Fruit fly (Drosophila melanogaster): ENCODE results near the gene CG12379.

CG12379 gene

DNA sequence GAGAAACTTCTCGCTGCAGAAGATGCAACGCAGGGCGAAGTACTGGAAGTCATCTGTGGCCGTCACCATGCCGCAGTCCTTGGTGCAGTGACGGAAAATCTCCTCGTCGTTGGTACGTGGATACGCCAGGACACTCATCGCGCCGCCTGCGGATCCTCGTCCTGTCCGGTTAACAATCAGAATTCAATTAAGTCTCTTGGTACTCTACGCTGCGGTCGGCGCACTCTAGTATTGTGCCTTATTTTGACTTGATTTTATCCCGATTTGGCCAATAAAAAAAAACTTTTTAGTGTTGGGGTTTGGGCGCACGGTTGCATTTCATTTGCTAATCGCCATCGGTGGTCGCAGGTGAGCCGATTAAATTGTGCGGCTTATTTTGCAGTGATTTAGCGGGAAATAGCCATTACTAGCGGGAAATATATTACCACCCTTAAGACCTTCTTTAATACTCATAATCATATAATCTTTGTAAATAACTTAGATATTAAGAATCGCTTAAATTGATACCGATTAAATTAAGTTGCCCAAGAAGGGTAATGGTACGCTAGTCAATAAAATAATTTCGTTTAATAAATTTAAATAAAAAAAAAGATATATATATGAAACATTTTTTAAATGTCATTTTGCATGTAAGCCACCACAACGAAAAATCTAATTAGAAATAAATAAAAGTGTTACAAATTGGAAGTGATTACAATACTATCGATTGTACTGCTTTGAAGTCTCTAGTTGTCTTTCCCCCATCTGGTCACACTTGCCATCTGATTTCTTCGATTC lies 12.3 kb upstream of the CG12379 start, which contains the start of the genes CG8944 and CCT6:
Gene CG8944 (minus strand): TSS at position 327 of the 777 bp plus-strand sequence.
Gene CCT6 (plus strand): TSS at position 744 of the 777 bp plus-strand sequence.
- TF ChIP-seq CG14711 (tag; optimal IDR thresholded peaks at IDR 0.05) (no peak), CG33017 (tag; optimal IDR thresholded peaks at IDR 0.05) (no peak), cic (GFP tag; optimal IDR thresholded peaks at IDR 0.05) (no peak), CG12768 (GFP tag; optimal IDR thresholded peaks at IDR 0.05) (peak; percentile 5), CG1620 (GFP tag; optimal IDR thresholded peaks at IDR 0.05) (peak; percentile 21), cnc (optimal IDR thresholded peaks at IDR 0.05) (no peak), Clk (GFP tag; optimal IDR thresholded peaks at IDR 0.05) (no peak), Hr96 (GFP tag; optimal IDR thresholded peaks at IDR 0.05) (no peak), ovo (GFP tag; optimal IDR thresholded peaks at IDR 0.05) (peak; percentile 22), Crg-1 (GFP tag; optimal IDR thresholded peaks at IDR 0.05) (no peak), pad (GFP tag; optimal IDR thresholded peaks at IDR 0.05) (no peak), CG7045 (GFP tag; optimal IDR thresholded peaks at IDR 0.05) (no peak), CG11617 (GFP tag; optimal IDR thresholded peaks at IDR 0.05) (peak; percentile 49), toe (GFP tag; optimal IDR thresholded peaks at IDR 0.05) (no peak), Mnt (GFP tag; optimal IDR thresholded peaks at IDR 0.05) (peak; percentile 34), tj (GFP tag; optimal IDR thresholded peaks at IDR 0.05) (peak; percentile 18), kay (GFP tag; ENCODE audit: borderline replicate concordance) (no peak), CG7101 (tag; optimal IDR thresholded peaks at IDR 0.05) (peak; percentile 49), bab1 (GFP tag; optimal IDR thresholded peaks at IDR 0.05) (no peak), CG5204 (GFP tag; optimal IDR thresholded peaks at IDR 0.05) (no peak)

DNA sequence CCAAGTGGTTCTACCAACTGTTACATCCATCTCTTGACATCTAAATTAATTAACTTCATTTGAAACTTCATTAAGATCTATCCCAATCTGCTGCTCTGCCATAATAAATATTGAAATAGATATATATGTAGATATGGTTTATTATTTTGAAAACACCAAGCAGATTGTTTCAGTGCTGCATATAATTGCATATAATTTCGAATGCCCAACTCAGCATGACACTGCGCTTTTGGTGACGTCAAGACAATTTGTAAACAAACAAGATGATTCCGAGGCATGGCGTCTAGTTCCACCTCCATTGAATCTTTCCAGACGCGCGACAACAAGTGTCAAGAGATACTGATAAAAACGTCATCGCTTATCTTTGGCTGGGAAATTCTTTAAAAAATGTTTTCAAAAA lies 7.1 kb upstream of the CG12379 start:
- TF ChIP-seq CG14711 (tag; optimal IDR thresholded peaks at IDR 0.05): peak; percentile 33
- TF ChIP-seq bab1 (GFP tag; optimal IDR thresholded peaks at IDR 0.05): no peak
- TF ChIP-seq CG11617 (GFP tag; optimal IDR thresholded peaks at IDR 0.05): no peak
- TF ChIP-seq tj (GFP tag; optimal IDR thresholded peaks at IDR 0.05): peak; percentile 5
- no peak for TF ChIP-seq CG12768 (GFP tag; optimal IDR thresholded peaks at IDR 0.05)
- no peak for TF ChIP-seq ovo (GFP tag; optimal IDR thresholded peaks at IDR 0.05)
- no peak for TF ChIP-seq CG7045 (GFP tag; optimal IDR thresholded peaks at IDR 0.05)
- TF ChIP-seq pad (GFP tag; optimal IDR thresholded peaks at IDR 0.05): no peak
- TF ChIP-seq cic (GFP tag; optimal IDR thresholded peaks at IDR 0.05): no peak
- no peak for TF ChIP-seq CG33017 (tag; optimal IDR thresholded peaks at IDR 0.05)
- peak; percentile 97 to 100 for TF ChIP-seq cnc (optimal IDR thresholded peaks at IDR 0.05)
- peak; percentile 31 for TF ChIP-seq CG7101 (tag; optimal IDR thresholded peaks at IDR 0.05)
- no peak for TF ChIP-seq Crg-1 (GFP tag; optimal IDR thresholded peaks at IDR 0.05)
- TF ChIP-seq Clk (GFP tag; optimal IDR thresholded peaks at IDR 0.05): no peak

DNA sequence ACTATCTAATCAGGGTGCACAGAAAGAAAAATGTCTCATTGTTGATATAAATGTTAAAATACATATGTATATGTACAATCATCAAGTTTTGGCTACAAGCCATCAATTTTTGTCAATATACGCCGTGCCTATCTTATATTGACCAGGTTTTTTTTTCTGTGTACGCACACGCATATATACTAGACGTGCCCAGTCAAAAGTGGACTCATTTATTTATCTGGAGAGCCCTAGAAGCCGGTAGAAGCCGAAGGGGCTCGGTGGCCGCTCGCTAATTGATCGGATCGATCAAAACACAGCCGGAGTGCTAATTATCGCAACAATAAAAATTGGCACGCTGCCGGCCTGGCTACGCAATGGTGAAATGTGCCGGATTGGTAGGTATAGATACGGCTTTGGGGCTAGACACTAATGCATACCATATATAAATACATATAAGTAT lies 6.5 kb upstream of the CG12379 start:
- TF ChIP-seq ovo (GFP tag; optimal IDR thresholded peaks at IDR 0.05): no peak
- no peak for TF ChIP-seq tj (GFP tag; optimal IDR thresholded peaks at IDR 0.05)
- TF ChIP-seq kay (GFP tag; ENCODE audit: borderline replicate concordance): no peak
- no peak for TF ChIP-seq Hr96 (GFP tag; optimal IDR thresholded peaks at IDR 0.05)
- peak; percentile 19 for TF ChIP-seq bab1 (GFP tag; optimal IDR thresholded peaks at IDR 0.05)
- TF ChIP-seq toe (GFP tag; optimal IDR thresholded peaks at IDR 0.05): no peak
- peak; percentile 63 for TF ChIP-seq CG12768 (GFP tag; optimal IDR thresholded peaks at IDR 0.05)
- TF ChIP-seq CG14711 (tag; optimal IDR thresholded peaks at IDR 0.05): peak; percentile 78
- TF ChIP-seq cnc (optimal IDR thresholded peaks at IDR 0.05): no peak
- peak; percentile 87 for TF ChIP-seq CG7101 (tag; optimal IDR thresholded peaks at IDR 0.05)
- TF ChIP-seq Mnt (GFP tag; optimal IDR thresholded peaks at IDR 0.05): peak; percentile 48
- peak; percentile 69 for TF ChIP-seq CG33017 (tag; optimal IDR thresholded peaks at IDR 0.05)
- no peak for TF ChIP-seq CG1620 (GFP tag; optimal IDR thresholded peaks at IDR 0.05)
- TF ChIP-seq Clk (GFP tag; optimal IDR thresholded peaks at IDR 0.05): peak; percentile 14
- peak; percentile 46 for TF ChIP-seq pad (GFP tag; optimal IDR thresholded peaks at IDR 0.05)
- TF ChIP-seq CG7045 (GFP tag; optimal IDR thresholded peaks at IDR 0.05): peak; percentile 31
- peak; percentile 76 for TF ChIP-seq CG11617 (GFP tag; optimal IDR thresholded peaks at IDR 0.05)
- TF ChIP-seq Crg-1 (GFP tag; optimal IDR thresholded peaks at IDR 0.05): peak; percentile 7
- peak; percentile 44 for TF ChIP-seq cic (GFP tag; optimal IDR thresholded peaks at IDR 0.05)
- no peak for TF ChIP-seq CG5204 (GFP tag; optimal IDR thresholded peaks at IDR 0.05)

DNA sequence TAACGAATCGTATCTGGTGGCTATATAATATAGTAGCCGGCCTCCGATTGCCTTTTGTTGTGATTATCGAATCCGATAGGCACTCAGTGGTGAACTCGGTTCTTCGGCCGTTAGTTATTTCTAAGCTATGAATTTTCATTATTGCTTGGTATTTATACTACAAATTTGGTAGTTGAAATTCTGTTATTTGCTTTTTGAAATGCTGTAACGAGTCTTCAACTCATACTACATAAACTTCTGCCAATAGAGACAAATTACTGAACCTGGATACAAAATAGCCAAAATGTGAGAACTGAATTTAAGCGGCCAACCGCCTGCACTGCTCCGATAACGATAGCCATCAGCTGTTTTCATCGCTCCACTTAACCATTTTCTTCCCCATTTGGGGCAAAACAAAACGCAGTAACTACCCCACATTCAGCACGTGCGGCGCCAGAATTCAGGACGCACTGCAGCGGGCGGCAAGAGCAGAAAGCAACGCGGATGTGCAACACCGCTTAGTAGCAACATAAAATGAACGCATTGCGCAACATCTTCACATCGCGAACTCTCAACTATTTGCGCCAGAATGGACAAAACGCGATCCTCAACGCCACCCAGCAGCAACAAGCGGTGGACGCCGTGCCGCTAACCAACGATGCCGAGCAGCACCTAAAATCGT lies 5.2 kb upstream of the CG12379 start, which contains the start of the genes CG11679 and CG8206:
Gene CG11679 (minus strand): TSS at position 65 of the 661 bp plus-strand sequence.
Gene CG8206 (plus strand): TSS at position 341 of the 661 bp plus-strand sequence.
- TF ChIP-seq cic (GFP tag; optimal IDR thresholded peaks at IDR 0.05) (peak; percentile 24), CG33017 (tag; optimal IDR thresholded peaks at IDR 0.05) (peak; percentile 11), CG11617 (GFP tag; optimal IDR thresholded peaks at IDR 0.05) (peak; percentile 58), pad (GFP tag; optimal IDR thresholded peaks at IDR 0.05) (peak; percentile 45), CG1620 (GFP tag; optimal IDR thresholded peaks at IDR 0.05) (peak; percentile 71), Hr96 (GFP tag; optimal IDR thresholded peaks at IDR 0.05) (peak; percentile 75), CG12768 (GFP tag; optimal IDR thresholded peaks at IDR 0.05) (no peak), kay (GFP tag; ENCODE audit: borderline replicate concordance) (no peak), toe (GFP tag; optimal IDR thresholded peaks at IDR 0.05) (peak; percentile 71), CG14711 (tag; optimal IDR thresholded peaks at IDR 0.05) (peak; percentile 53), CG7101 (tag; optimal IDR thresholded peaks at IDR 0.05) (peak; percentile 61), tj (GFP tag; optimal IDR thresholded peaks at IDR 0.05) (peak; percentile 11), Crg-1 (GFP tag; optimal IDR thresholded peaks at IDR 0.05) (peak; percentile 40), Clk (GFP tag; optimal IDR thresholded peaks at IDR 0.05) (no peak), bab1 (GFP tag; optimal IDR thresholded peaks at IDR 0.05) (peak; percentile 75), Mnt (GFP tag; optimal IDR thresholded peaks at IDR 0.05) (peak; percentile 85), cnc (optimal IDR thresholded peaks at IDR 0.05) (no peak), CG7045 (GFP tag; optimal IDR thresholded peaks at IDR 0.05) (no peak), ovo (GFP tag; optimal IDR thresholded peaks at IDR 0.05) (peak; percentile 16), CG5204 (GFP tag; optimal IDR thresholded peaks at IDR 0.05) (no peak)

Data from whole organism, adult.